Fruit fly (Drosophila melanogaster) Kc167 (cell line): Measurements from ENCODE around the gene kek6.

Source experiments
- Myc ChIP-seq: fragments of >200 bp; optimal IDR thresholded peaks from 2 replicates; lab custom pipeline; 2017; ENCODE audit warnings: missing external identifiers
- Sin3A ChIP-seq: fragments of >200 bp; optimal IDR thresholded peaks from 2 replicates; lab custom pipeline; 2018; ENCODE audit warnings: missing external identifiers
- h ChIP-seq: fragments of >200 bp; optimal IDR thresholded peaks from 3 replicates; lab custom pipeline; 2018; ENCODE audit warnings: missing external identifiers
- insv ChIP-seq: fragments of >200 bp; optimal IDR thresholded peaks from 3 replicates; lab custom pipeline; 2018; ENCODE audit warnings: missing external identifiers
- psq ChIP-seq: fragments of >200 bp; optimal IDR thresholded peaks from 2 replicates; lab custom pipeline; 2017; ENCODE audit warnings: missing external identifiers

DNA sequence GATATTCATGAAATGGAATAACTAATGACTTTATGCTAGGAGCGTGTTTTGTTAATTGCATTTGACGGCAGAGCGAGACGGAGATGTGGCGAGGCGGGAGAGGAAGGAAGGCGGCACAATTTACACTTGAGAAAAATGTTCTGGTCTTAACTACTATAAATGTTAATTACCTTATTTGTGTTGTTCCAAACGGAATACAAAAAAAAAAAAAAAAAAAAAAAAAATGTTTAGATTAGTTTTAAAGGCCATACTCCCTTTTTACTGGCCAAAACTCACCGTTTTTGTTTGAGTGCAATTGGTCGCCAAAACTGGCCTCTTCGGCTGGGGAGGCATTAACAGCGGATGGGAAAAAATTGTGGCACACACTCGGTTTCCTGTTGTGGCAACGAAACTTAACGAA lies 5.2 kb downstream of the kek6 start:
- TF ChIP-seq Myc (lab: Kevin White, UChicago) (no peak), psq (no peak), h (no peak), insv (lab: Kevin White, UChicago) (no peak), Sin3A (no peak)
